Fruit fly (Drosophila melanogaster) whole organism, embryonic: ENCODE results near the gene Atu.

Experiments
- Adf1 ChIP-seq: fragments of 200-800 bp; sonication (Bioruptor generic); IDR thresholded peaks from 2 replicates; pipeline ENCODE4 v1.3.6; 2022; ENCODE audit warnings: missing biosample characterization, missing genetic modification characterization
- CG11723 ChIP-seq: fragments of 200-800 bp; sonication (Bioruptor generic); optimal IDR thresholded peaks from 2 replicates; lab custom pipeline; 2017; ENCODE audit warnings: missing biosample characterization, mild to moderate bottlenecking, missing genetic modification characterization
- CG13424 ChIP-seq: fragments of 200-800 bp; sonication (Bioruptor generic); optimal IDR thresholded peaks from 2 replicates; lab custom pipeline; 2019; ENCODE audit warnings: missing biosample characterization, mild to moderate bottlenecking, missing genetic modification characterization, moderate library complexity
- CG15479 ChIP-seq: fragments of 200-800 bp; sonication (Bioruptor generic); optimal IDR thresholded peaks from 3 replicates; lab custom pipeline; 2019; ENCODE audit warnings: missing biosample characterization, mild to moderate bottlenecking, missing genetic modification characterization, moderate library complexity
- CG17612 ChIP-seq: fragments of 200-800 bp; sonication (Bioruptor generic); IDR thresholded peaks from 2 replicates; pipeline ENCODE4 v1.3.6; 2022; ENCODE audit warnings: missing biosample characterization, missing genetic modification characterization
- CG18262 ChIP-seq: fragments of 200-800 bp; optimal IDR thresholded peaks from 3 replicates; lab custom pipeline; 2019; ENCODE audit warnings: missing biosample characterization, mild to moderate bottlenecking, missing genetic modification characterization, moderate library complexity
- CG3065 ChIP-seq: fragments of 200-800 bp; sonication (Bioruptor generic); optimal IDR thresholded peaks from 2 replicates; lab custom pipeline; 2016; ENCODE audit warnings: missing biosample characterization, missing genetic modification characterization
- CG34376 ChIP-seq: fragments of 200-800 bp; sonication (Bioruptor generic); optimal IDR thresholded peaks from 2 replicates; lab custom pipeline; 2018; ENCODE audit warnings: missing biosample characterization, mild to moderate bottlenecking, missing genetic modification characterization
- CG34422 ChIP-seq: fragments of 200-800 bp; sonication (Bioruptor generic); IDR thresholded peaks from 3 replicates; pipeline ENCODE4 v1.3.6; 2022; ENCODE audit warnings: missing biosample characterization, missing genetic modification characterization
- CG8089 ChIP-seq: fragments of 200-800 bp; sonication (Bioruptor generic); optimal IDR thresholded peaks from 3 replicates; lab custom pipeline; 2016; ENCODE audit warnings: missing biosample characterization, missing genetic modification characterization
- CG8478 ChIP-seq: fragments of >200 bp; optimal IDR thresholded peaks from 2 replicates; lab custom pipeline; 2018
- CG9797 ChIP-seq: fragments of 200-800 bp; sonication (Bioruptor generic); optimal IDR thresholded peaks from 3 replicates; lab custom pipeline; 2018; ENCODE audit warnings: missing biosample characterization, mild to moderate bottlenecking, missing genetic modification characterization
- CTCF ChIP-seq: fragments of 200-800 bp; sonication (Bioruptor generic); optimal IDR thresholded peaks from 2 replicates; lab custom pipeline; 2017; ENCODE audit warnings: missing biosample characterization, mild to moderate bottlenecking, missing genetic modification characterization, moderate library complexity
- Deaf1 ChIP-seq: fragments of 200-800 bp; optimal IDR thresholded peaks from 3 replicates; lab custom pipeline; 2019; ENCODE audit warnings: missing biosample characterization, mild to moderate bottlenecking, missing genetic modification characterization, moderate library complexity
- Dref ChIP-seq: fragments of 200-800 bp; sonication (Bioruptor generic); IDR thresholded peaks from 2 replicates; pipeline ENCODE4 v1.3.6; 2022; ENCODE audit warnings: missing biosample characterization, missing genetic modification characterization
- HLHmδ ChIP-seq: fragments of 200-800 bp; sonication (Bioruptor generic); optimal IDR thresholded peaks from 2 replicates; lab custom pipeline; 2018; ENCODE audit warnings: missing biosample characterization, mild to moderate bottlenecking, missing genetic modification characterization, moderate library complexity
- Hr78 ChIP-seq, 2 experiments: fragments of 200-800 bp in 1 of 2; fragments of >200 bp in 1 of 2; sonication (Bioruptor generic) in 1 of 2; optimal IDR thresholded peaks; 2 replicates each; lab custom pipeline; 2017 to 2019; ENCODE audit warnings: missing biosample characterization in 2 of 2, missing genetic modification characterization in 2 of 2, mild to moderate bottlenecking in 1 of 2, moderate library complexity in 1 of 2
- Med ChIP-seq: fragments of 200-800 bp; sonication (Bioruptor generic); peaks from one replicate; lab custom pipeline; 2016; ENCODE audit warnings: missing biosample characterization, missing genetic modification characterization, mild to moderate bottlenecking, inconsistent platforms, moderate library complexity
- PHDP ChIP-seq: fragments of 200-800 bp; sonication (Bioruptor generic); optimal IDR thresholded peaks from 3 replicates; lab custom pipeline; 2018; ENCODE audit warnings: missing biosample characterization, mild to moderate bottlenecking, missing genetic modification characterization, moderate library complexity
- Trl ChIP-seq, 3 experiments: fragments of >200 bp in 2 of 3; fragments of 200-800 bp in 1 of 3; sonication (Bioruptor generic) in 1 of 3; optimal IDR thresholded peaks; 2 replicates in 1 of 3; 3 replicates in 2 of 3; lab custom pipeline; 2016 to 2017; ENCODE audit warnings: missing biosample characterization in 1 of 3, missing genetic modification characterization in 1 of 3
- ato ChIP-seq: fragments of 200-800 bp; sonication (Bioruptor generic); IDR thresholded peaks from 2 replicates; pipeline ENCODE4 v1.3.6; 2022; ENCODE audit warnings: missing biosample characterization, missing genetic modification characterization; ENCODE audit not compliant: partially characterized antibody
- az2 ChIP-seq: fragments of 200-800 bp; sonication (Bioruptor generic); optimal IDR thresholded peaks from 3 replicates; lab custom pipeline; 2016; ENCODE audit warnings: missing biosample characterization, missing genetic modification characterization
- caup ChIP-seq: fragments of 200-800 bp; sonication (Bioruptor generic); optimal IDR thresholded peaks from 3 replicates; lab custom pipeline; 2017; ENCODE audit warnings: missing biosample characterization, mild to moderate bottlenecking, missing genetic modification characterization, moderate library complexity; ENCODE audit not compliant: severe bottlenecking
- cg ChIP-seq: fragments of 200-800 bp; sonication (Bioruptor generic); optimal IDR thresholded peaks from 3 replicates; lab custom pipeline; 2019; ENCODE audit warnings: missing biosample characterization, mild to moderate bottlenecking, missing genetic modification characterization, moderate library complexity
- croc ChIP-seq: fragments of 200-800 bp; sonication (Bioruptor generic); conservative IDR thresholded peaks from 3 replicates; pipeline ENCODE4 v1.3.6; 2022; ENCODE audit warnings: missing biosample characterization, missing genetic modification characterization
- dm ChIP-seq: fragments of 200-800 bp; sonication (Bioruptor generic); optimal IDR thresholded peaks from 3 replicates; lab custom pipeline; 2016; ENCODE audit warnings: missing biosample characterization, missing genetic modification characterization
- emc ChIP-seq: fragments of 200-800 bp; sonication (Bioruptor generic); optimal IDR thresholded peaks from 2 replicates; lab custom pipeline; 2016; ENCODE audit warnings: missing biosample characterization, missing genetic modification characterization
- eyg ChIP-seq: fragments of 200-800 bp; sonication (Bioruptor generic); optimal IDR thresholded peaks from 3 replicates; lab custom pipeline; 2016; ENCODE audit warnings: missing biosample characterization, missing genetic modification characterization
- gcm ChIP-seq: fragments of 200-800 bp; sonication (Bioruptor generic); optimal IDR thresholded peaks from 2 replicates; lab custom pipeline; 2019; ENCODE audit warnings: missing biosample characterization, mild to moderate bottlenecking, missing genetic modification characterization, moderate library complexity
- gsb-n ChIP-seq: fragments of 200-800 bp; sonication (Bioruptor generic); optimal IDR thresholded peaks from 3 replicates; lab custom pipeline; 2018; ENCODE audit warnings: missing biosample characterization, mild to moderate bottlenecking, missing genetic modification characterization
- inv ChIP-seq: fragments of 200-800 bp; sonication (Bioruptor generic); IDR thresholded peaks from 2 replicates; pipeline ENCODE4 v1.3.6; 2022; ENCODE audit warnings: missing biosample characterization, missing genetic modification characterization; ENCODE audit not compliant: partially characterized antibody
- kay ChIP-seq: fragments of 200-800 bp; sonication (Bioruptor generic); optimal IDR thresholded peaks from 2 replicates; lab custom pipeline; 2016; ENCODE audit warnings: missing biosample characterization, missing genetic modification characterization
- klu ChIP-seq: fragments of 200-800 bp; sonication (Bioruptor generic); IDR thresholded peaks from 2 replicates; pipeline ENCODE4 v1.3.6; 2022; ENCODE audit warnings: missing biosample characterization, missing genetic modification characterization
- lola ChIP-seq, 3 experiments: fragments of >200 bp in 2 of 3; fragments of 200-800 bp in 1 of 3; sonication (Bioruptor generic) in 1 of 3; optimal IDR thresholded peaks; 2 replicates each; lab custom pipeline; 2017 to 2019; ENCODE audit warnings: missing biosample characterization in 3 of 3, missing genetic modification characterization in 3 of 3, mild to moderate bottlenecking in 1 of 3, moderate library complexity in 1 of 3
- maf-S ChIP-seq: fragments of 200-800 bp; sonication (Bioruptor generic); optimal IDR thresholded peaks from 2 replicates; lab custom pipeline; 2016; ENCODE audit warnings: missing biosample characterization, missing genetic modification characterization
- nerfin-1 ChIP-seq: fragments of 200-800 bp; sonication (Bioruptor generic); optimal IDR thresholded peaks from 3 replicates; lab custom pipeline; 2019; ENCODE audit warnings: missing biosample characterization, mild to moderate bottlenecking, missing genetic modification characterization, moderate library complexity
- nom ChIP-seq: fragments of 200-800 bp; sonication (Bioruptor generic); optimal IDR thresholded peaks from 2 replicates; lab custom pipeline; 2017; ENCODE audit warnings: missing biosample characterization, missing genetic modification characterization, mild to moderate bottlenecking, moderate library complexity, missing genetic modification reagents
- onecut ChIP-seq: fragments of 200-800 bp; sonication (Bioruptor generic); IDR thresholded peaks from 2 replicates; pipeline ENCODE4 v1.3.6; 2022; ENCODE audit warnings: missing biosample characterization, missing genetic modification characterization
- otp ChIP-seq: fragments of 200-800 bp; sonication (Bioruptor generic); IDR thresholded peaks from 3 replicates; pipeline ENCODE4, ENCODE4 v1.3.6; 2022; ENCODE audit warnings: missing biosample characterization, missing genetic modification characterization
- pho ChIP-seq: fragments of 200-800 bp; sonication (Bioruptor generic); optimal IDR thresholded peaks from 2 replicates; lab custom pipeline; 2016; ENCODE audit warnings: missing biosample characterization, missing genetic modification characterization
- pita ChIP-seq: fragments of 200-800 bp; sonication (Bioruptor generic); optimal IDR thresholded peaks from 2 replicates; lab custom pipeline; 2017; ENCODE audit warnings: missing biosample characterization, mild to moderate bottlenecking, missing genetic modification characterization
- sisA ChIP-seq: fragments of 200-800 bp; sonication (Bioruptor generic); IDR thresholded peaks from 2 replicates; pipeline ENCODE4 v1.3.6; 2022; ENCODE audit warnings: missing biosample characterization, missing genetic modification characterization
- stwl ChIP-seq: fragments of 200-800 bp; sonication (Bioruptor generic); optimal IDR thresholded peaks from 3 replicates; lab custom pipeline; 2018; ENCODE audit warnings: missing biosample characterization, mild to moderate bottlenecking, missing genetic modification characterization, moderate library complexity
- tap ChIP-seq: fragments of 200-800 bp; optimal IDR thresholded peaks from 3 replicates; lab custom pipeline; 2019; ENCODE audit warnings: missing biosample characterization, mild to moderate bottlenecking, missing genetic modification characterization, moderate library complexity
- tgo ChIP-seq: fragments of 200-800 bp; sonication (Bioruptor generic); IDR thresholded peaks from 3 replicates; pipeline ENCODE4 v1.3.6; 2022; ENCODE audit warnings: missing biosample characterization, missing genetic modification characterization
- tio ChIP-seq: fragments of 200-800 bp; sonication (Bioruptor generic); optimal IDR thresholded peaks from 2 replicates; lab custom pipeline; 2017; ENCODE audit warnings: missing biosample characterization, missing genetic modification characterization, inconsistent platforms
- usp ChIP-seq: fragments of >200 bp; optimal IDR thresholded peaks from 2 replicates; lab custom pipeline; 2017; ENCODE audit warnings: missing biosample characterization, missing genetic modification characterization
- vvl ChIP-seq: fragments of 200-800 bp; sonication (Bioruptor generic); IDR thresholded peaks from 2 replicates; pipeline ENCODE4 v1.3.6; 2022; ENCODE audit warnings: missing biosample characterization, missing genetic modification characterization
- z ChIP-seq: fragments of 200-800 bp; sonication (Bioruptor generic); IDR thresholded peaks from 3 replicates; pipeline ENCODE4 v1.3.6; 2022; ENCODE audit warnings: missing biosample characterization, missing genetic modification characterization
- zfh1 ChIP-seq: fragments of 200-800 bp; sonication (Bioruptor generic); IDR thresholded peaks from 3 replicates; pipeline ENCODE4 v1.3.6; 2022; ENCODE audit warnings: missing biosample characterization, missing genetic modification characterization

The Atu gene

dm6 chr3R:5612372-5613113, 615 bp upstream of the Atu start, which contains the start of gene Rga (continued):
- TF ChIP-seq onecut (GFP tag; lab: Robert Waterston, UW): no peak
- no peak for TF ChIP-seq kay
- TF ChIP-seq CG13424: no peak
- TF ChIP-seq CG9797 (GFP tag; lab: Kevin White, UChicago): no peak
- no peak for TF ChIP-seq dm (GFP tag; lab: Kevin White, UChicago)
- no peak for TF ChIP-seq nom (GFP tag; lab: Kevin White, UChicago)
- no peak for TF ChIP-seq tap (tag; lab: Kevin White, UChicago)
- TF ChIP-seq stwl (tag; lab: Kevin White, UChicago): no peak
- no peak for TF ChIP-seq tio (GFP tag; lab: Kevin White, UChicago)
- TF ChIP-seq Hr78 (GFP tag; optimal IDR thresholded peaks at IDR 0.05; lab: Kevin White, UChicago): peak in 1 of 2 experiments; percentile 63
- no peak for TF ChIP-seq Dref
- TF ChIP-seq sisA (GFP tag; lab: Robert Waterston, UW): no peak
- no peak for TF ChIP-seq CG17612
- TF ChIP-seq klu (GFP tag; lab: Robert Waterston, UW): no peak
- TF ChIP-seq emc (GFP tag; lab: Kevin White, UChicago): no peak
- TF ChIP-seq lola (GFP tag; optimal IDR thresholded peaks at IDR 0.05; lab: Kevin White, UChicago): no peak
- no peak for TF ChIP-seq z (GFP tag; lab: Robert Waterston, UW)
- no peak for TF ChIP-seq usp
- TF ChIP-seq CG8478 (lab: Kevin White, UChicago): no peak
- peak; percentile 6; the same call in 1 of the 3 replicates for TF ChIP-seq CG34422
- TF ChIP-seq cg (GFP tag; lab: Kevin White, UChicago): peak; percentile 94
- TF ChIP-seq croc (GFP tag; lab: Robert Waterston, UW): no peak
- TF ChIP-seq CG34376 (GFP tag; lab: Kevin White, UChicago): no peak
- TF ChIP-seq nerfin-1: no peak
- TF ChIP-seq CG15479 (GFP tag; lab: Kevin White, UChicago): peak; percentile 99
- TF ChIP-seq pita (GFP tag; lab: Kevin White, UChicago): no peak
- TF ChIP-seq CTCF (GFP tag; lab: Kevin White, UChicago): no peak
- TF ChIP-seq CG8089 (GFP tag; lab: Kevin White, UChicago): no peak
- no peak for TF ChIP-seq gsb-n (tag; lab: Kevin White, UChicago)
- no peak for TF ChIP-seq inv (GFP tag; lab: Robert Waterston, UW)
- TF ChIP-seq CG11723: no peak
- TF ChIP-seq eyg (GFP tag; lab: Kevin White, UChicago): no peak
- no peak for TF ChIP-seq HLHmδ (GFP tag; lab: Kevin White, UChicago)
- TF ChIP-seq CG3065 (GFP tag; lab: Kevin White, UChicago): no peak
- TF ChIP-seq PHDP (tag; lab: Kevin White, UChicago): no peak
- no peak for TF ChIP-seq ato
- TF ChIP-seq gcm (GFP tag; lab: Kevin White, UChicago): no peak
- peak; percentile 5 for TF ChIP-seq pho (GFP tag; lab: Kevin White, UChicago)
- no peak for TF ChIP-seq az2 (GFP tag; lab: Kevin White, UChicago)
- TF ChIP-seq maf-S: no peak
- TF ChIP-seq otp (GFP tag; lab: Robert Waterston, UW): no peak
- TF ChIP-seq zfh1 (GFP tag; lab: Robert Waterston, UW): no peak
- TF ChIP-seq Adf1 (GFP tag; lab: Robert Waterston, UW): no peak
- TF ChIP-seq Deaf1 (tag; lab: Kevin White, UChicago): peak; percentile 83
- TF ChIP-seq vvl (GFP tag; lab: Robert Waterston, UW): no peak
- TF ChIP-seq CG18262: no peak
- TF ChIP-seq Trl (optimal IDR thresholded peaks at IDR 0.05; lab: Kevin White, UChicago): peak; percentile 78 to 81
- TF ChIP-seq Trl (GFP tag; optimal IDR thresholded peaks at IDR 0.05; lab: Kevin White, UChicago): no peak
- no peak for TF ChIP-seq caup (GFP tag; lab: Kevin White, UChicago)
- TF ChIP-seq tgo (GFP tag; lab: Robert Waterston, UW): no peak
- peak; percentile 30 for TF ChIP-seq Med (GFP tag; lab: Kevin White, UChicago)
